Fruit fly (Drosophila melanogaster) Kc167 (cell line): ENCODE data around the gene Mnt.

Experiments used
- Myc ChIP-seq: fragments of >200 bp; optimal IDR thresholded peaks from 2 replicates; lab custom pipeline; 2017; ENCODE audit warnings: missing external identifiers
- Sin3A ChIP-seq: fragments of >200 bp; optimal IDR thresholded peaks from 2 replicates; lab custom pipeline; 2018; ENCODE audit warnings: missing external identifiers
- h ChIP-seq: fragments of >200 bp; optimal IDR thresholded peaks from 3 replicates; lab custom pipeline; 2018; ENCODE audit warnings: missing external identifiers
- insv ChIP-seq: fragments of >200 bp; optimal IDR thresholded peaks from 3 replicates; lab custom pipeline; 2018; ENCODE audit warnings: missing external identifiers
- psq ChIP-seq: fragments of >200 bp; optimal IDR thresholded peaks from 2 replicates; lab custom pipeline; 2017; ENCODE audit warnings: missing external identifiers
- ttk ChIP-seq: sonication (Bioruptor generic); optimal IDR thresholded peaks from 2 replicates; lab custom pipeline; 2017; ENCODE audit warnings: missing external identifiers

- TF ChIP-seq Sin3A (lab: Kevin White, UChicago) = no peak
- TF ChIP-seq h (lab: Kevin White, UChicago) = no peak
- no peak for TF ChIP-seq Myc
- no peak for TF ChIP-seq ttk
- TF ChIP-seq insv = no peak
- TF ChIP-seq psq (lab: Kevin White, UChicago) = no peak
These were observed 25.1 kb downstream of the Mnt start for dm6 chrX:3696540-3697206.
